Fruit fly (Drosophila melanogaster) whole organism, wandering third instar larva: ENCODE measurements around the gene CG14269.
A peak's percentile ranks its signal among the peaks of the same experiment; 100 is the strongest.

Source experiments
- Abd-B ChIP-seq: fragments of >200 bp; optimal IDR thresholded peaks from 2 replicates; lab custom pipeline; 2017; ENCODE audit warnings: missing biosample characterization, missing genetic modification characterization
- CG32264 ChIP-seq: fragments of 200-800 bp; sonication (Bioruptor generic); optimal IDR thresholded peaks from 2 replicates; lab custom pipeline; 2016; ENCODE audit warnings: missing biosample characterization, missing genetic modification characterization
- CG9705 ChIP-seq: fragments of 200-800 bp; sonication (Bioruptor generic); optimal IDR thresholded peaks from 2 replicates; lab custom pipeline; 2018; ENCODE audit warnings: missing biosample characterization, mild to moderate bottlenecking, missing genetic modification characterization
- CrebA ChIP-seq: fragments of 200-800 bp; sonication (Bioruptor generic); optimal IDR thresholded peaks from 2 replicates; lab custom pipeline; 2016; ENCODE audit warnings: missing biosample characterization, mild to moderate bottlenecking, missing genetic modification characterization, borderline replicate concordance
- Dfd ChIP-seq: fragments of >200 bp; optimal IDR thresholded peaks from 2 replicates; lab custom pipeline; 2017; ENCODE audit warnings: missing biosample characterization, missing genetic modification characterization
- Dif ChIP-seq: fragments of 200-275, 200-300 bp; sonication (Bioruptor generic); optimal IDR thresholded peaks from 2 replicates; lab custom pipeline; 2018; ENCODE audit warnings: missing biosample characterization, missing genetic modification characterization; ENCODE audit not compliant: partially characterized antibody
- GATAd ChIP-seq: sonication (Bioruptor generic); optimal IDR thresholded peaks from 2 replicates; lab custom pipeline; 2016; ENCODE audit warnings: missing biosample characterization, missing genetic modification characterization
- HLH106 ChIP-seq: fragments of 200-800 bp; optimal IDR thresholded peaks from 3 replicates; lab custom pipeline; 2019; ENCODE audit warnings: missing biosample characterization, mild to moderate bottlenecking, missing genetic modification characterization, moderate library complexity
- Hnf4 ChIP-seq: fragments of 200-800 bp; sonication (Bioruptor generic); optimal IDR thresholded peaks from 2 replicates; lab custom pipeline; 2016; ENCODE audit warnings: missing biosample characterization, mild to moderate bottlenecking, missing genetic modification characterization
- Hr78 ChIP-seq: fragments of >200 bp; optimal IDR thresholded peaks from 2 replicates; lab custom pipeline; 2017; ENCODE audit warnings: missing biosample characterization, missing genetic modification characterization
- Hr83 ChIP-seq: fragments of 200-300 bp; sonication (Bioruptor generic); optimal IDR thresholded peaks from 2 replicates; lab custom pipeline; 2016; ENCODE audit warnings: missing biosample characterization, mild to moderate bottlenecking, missing genetic modification characterization, moderate library complexity; ENCODE audit not compliant: poor library complexity, severe bottlenecking
- Jra ChIP-seq: sonication (Bioruptor generic); optimal IDR thresholded peaks from 2 replicates; lab custom pipeline; 2016; ENCODE audit warnings: missing biosample characterization, missing genetic modification characterization
- Mio ChIP-seq: sonication (Bioruptor generic); optimal IDR thresholded peaks from 2 replicates; lab custom pipeline; 2016; ENCODE audit warnings: missing biosample characterization, missing genetic modification characterization
- Myc ChIP-seq: fragments of >200 bp; optimal IDR thresholded peaks from 2 replicates; lab custom pipeline; 2017
- N ChIP-seq: fragments of >200 bp; optimal IDR thresholded peaks from 2 replicates; lab custom pipeline; 2018; ENCODE audit warnings: missing biosample characterization, missing external identifiers, missing genetic modification characterization
- OdsH ChIP-seq: fragments of 200-800 bp; sonication (Bioruptor generic); optimal IDR thresholded peaks from 2 replicates; lab custom pipeline; 2016; ENCODE audit warnings: missing biosample characterization, mild to moderate bottlenecking, missing genetic modification characterization
- Rel ChIP-seq, 2 experiments: fragments of 200-800 bp; sonication (Bioruptor generic) in 1 of 2; optimal IDR thresholded peaks; 2 replicates in 1 of 2; 3 replicates in 1 of 2; lab custom pipeline; 2016 to 2019; ENCODE audit warnings: mild to moderate bottlenecking in 2 of 2, missing biosample characterization in 2 of 2, missing genetic modification characterization in 2 of 2, moderate library complexity in 1 of 2
- Sp1 ChIP-seq: fragments of 200-800 bp; sonication (Bioruptor generic); optimal IDR thresholded peaks from 3 replicates; lab custom pipeline; 2019; ENCODE audit warnings: missing biosample characterization, mild to moderate bottlenecking, missing genetic modification characterization, moderate library complexity
- Vsx2 ChIP-seq: fragments of 200-300, 225-300 bp; sonication (Bioruptor generic); optimal IDR thresholded peaks from 2 replicates; lab custom pipeline; 2018; ENCODE audit warnings: missing biosample characterization, missing genetic modification characterization; ENCODE audit not compliant: partially characterized antibody
- br ChIP-seq: fragments of 200-800 bp; sonication (Bioruptor generic); optimal IDR thresholded peaks from 2 replicates; lab custom pipeline; 2016; ENCODE audit warnings: missing biosample characterization, missing genetic modification characterization
- brk ChIP-seq: fragments of 200-800 bp; sonication (Bioruptor generic); optimal IDR thresholded peaks from 2 replicates; lab custom pipeline; 2016; ENCODE audit warnings: missing biosample characterization, mild to moderate bottlenecking, missing genetic modification characterization
- dl ChIP-seq, 2 experiments: fragments of 175-275, 200-275 bp in 1 of 2; fragments of 200-275 bp in 1 of 2; sonication (Bioruptor generic); optimal IDR thresholded peaks; lab custom pipeline; 2018; ENCODE audit warnings: mild to moderate bottlenecking in 2 of 2, missing biosample characterization in 2 of 2, missing genetic modification characterization in 2 of 2, moderate library complexity in 2 of 2; ENCODE audit not compliant: partially characterized antibody in 2 of 2, insufficient read depth in 1 of 2
- dmrt93B ChIP-seq: fragments of 200-800 bp; sonication (Bioruptor generic); optimal IDR thresholded peaks from 2 replicates; lab custom pipeline; 2018; ENCODE audit warnings: missing biosample characterization, mild to moderate bottlenecking, missing genetic modification characterization
- dsf ChIP-seq: sonication (Bioruptor generic); optimal IDR thresholded peaks from 2 replicates; lab custom pipeline; 2016; ENCODE audit warnings: missing biosample characterization, missing genetic modification characterization, borderline replicate concordance
- ey ChIP-seq: fragments of 200-800 bp; sonication (Bioruptor generic); optimal IDR thresholded peaks from 2 replicates; lab custom pipeline; 2016; ENCODE audit warnings: missing biosample characterization, missing genetic modification characterization
- foxo ChIP-seq, 2 experiments: fragments of 200-800 bp; sonication (Bioruptor generic); optimal IDR thresholded peaks; 2 replicates in 1 of 2; 3 replicates in 1 of 2; lab custom pipeline; 2016 to 2017; ENCODE audit warnings: missing biosample characterization in 2 of 2, missing genetic modification characterization in 2 of 2
- fru ChIP-seq: fragments of 200-800 bp; sonication (Bioruptor generic); optimal IDR thresholded peaks from 3 replicates; lab custom pipeline; 2016; ENCODE audit warnings: missing biosample characterization, mild to moderate bottlenecking, missing genetic modification characterization
- h ChIP-seq: fragments of 200-800 bp; sonication (Bioruptor generic); optimal IDR thresholded peaks from 3 replicates; lab custom pipeline; 2016; ENCODE audit warnings: missing biosample characterization, mild to moderate bottlenecking, missing genetic modification characterization
- jim ChIP-seq: fragments of 175-275, 200-325 bp; sonication (Bioruptor generic); optimal IDR thresholded peaks from 2 replicates; lab custom pipeline; 2016; ENCODE audit warnings: missing biosample characterization, mild to moderate bottlenecking, missing genetic modification characterization
- lola ChIP-seq: fragments of >200 bp; optimal IDR thresholded peaks from 2 replicates; lab custom pipeline; 2017; ENCODE audit warnings: missing biosample characterization, missing genetic modification characterization
- pan ChIP-seq: fragments of >200 bp; optimal IDR thresholded peaks from 2 replicates; lab custom pipeline; 2017
- psq ChIP-seq: fragments of 200-800 bp; sonication (Bioruptor generic); optimal IDR thresholded peaks from 3 replicates; lab custom pipeline; 2017; ENCODE audit warnings: missing biosample characterization, mild to moderate bottlenecking, missing genetic modification characterization, moderate library complexity
- rgr ChIP-seq: fragments of 200-800 bp; sonication (Bioruptor generic); optimal IDR thresholded peaks from 3 replicates; lab custom pipeline; 2016; ENCODE audit warnings: missing biosample characterization, mild to moderate bottlenecking, missing genetic modification characterization
- sage ChIP-seq: fragments of 200-800 bp; sonication (Bioruptor generic); optimal IDR thresholded peaks from 2 replicates; lab custom pipeline; 2016; ENCODE audit warnings: missing biosample characterization, mild to moderate bottlenecking, missing genetic modification characterization
- sv ChIP-seq: fragments of 200-800 bp; sonication (Bioruptor generic); optimal IDR thresholded peaks from 3 replicates; lab custom pipeline; 2016; ENCODE audit warnings: missing biosample characterization, missing genetic modification characterization
- usp ChIP-seq: fragments of >200 bp; optimal IDR thresholded peaks from 2 replicates; lab custom pipeline; 2017; ENCODE audit warnings: missing biosample characterization, missing genetic modification characterization
- woc ChIP-seq: sonication (Bioruptor generic); optimal IDR thresholded peaks from 2 replicates; lab custom pipeline; 2016; ENCODE audit warnings: missing biosample characterization, mild to moderate bottlenecking, missing genetic modification characterization

Gene CG14269

dm6 chrX:3481034-3481433 is 45.4 kb upstream of the CG14269 start:
- TF ChIP-seq dsf (GFP tag; lab: Kevin White, UChicago), result no peak
- peak; percentile 60 for TF ChIP-seq Myc (lab: Kevin White, UChicago)
- no peak for TF ChIP-seq CrebA (GFP tag; lab: Kevin White, UChicago)

dm6 chrX:3476009-3476408 is 40.4 kb upstream of the CG14269 start:
- peak; percentile 23 for TF ChIP-seq sage (GFP tag; lab: Kevin White, UChicago)
- no peak for TF ChIP-seq sv (GFP tag; lab: Kevin White, UChicago)
- TF ChIP-seq h (GFP tag; lab: Kevin White, UChicago), result peak; percentile 69
- TF ChIP-seq Mio (GFP tag; lab: Kevin White, UChicago), result no peak
- no peak for TF ChIP-seq CG9705 (GFP tag; lab: Kevin White, UChicago)
- no peak for TF ChIP-seq usp
- TF ChIP-seq br (GFP tag; lab: Kevin White, UChicago), result peak; percentile 31
- TF ChIP-seq psq (GFP tag; lab: Kevin White, UChicago), result peak; percentile 25
- no peak for TF ChIP-seq jim (GFP tag; lab: Kevin White, UChicago)
- TF ChIP-seq ey (GFP tag; lab: Kevin White, UChicago), result peak; percentile 49
- no peak for TF ChIP-seq Myc (lab: Kevin White, UChicago)
- no peak for TF ChIP-seq Jra (GFP tag; lab: Kevin White, UChicago)
- peak; percentile 31 for TF ChIP-seq woc (GFP tag; lab: Kevin White, UChicago)
- TF ChIP-seq brk (GFP tag; lab: Kevin White, UChicago), result no peak
- TF ChIP-seq Hr83, result no peak
- no peak for TF ChIP-seq lola (GFP tag; lab: Kevin White, UChicago)
- TF ChIP-seq Hnf4 (GFP tag; lab: Kevin White, UChicago), result peak; percentile 56
- peak; percentile 22 for TF ChIP-seq dmrt93B (GFP tag; lab: Kevin White, UChicago)
- TF ChIP-seq fru, result peak; percentile 57
- TF ChIP-seq GATAd (GFP tag; lab: Kevin White, UChicago), result no peak
- peak; percentile 55 for TF ChIP-seq rgr (GFP tag; lab: Kevin White, UChicago)
- peak; percentile 49 for TF ChIP-seq HLH106 (tag; lab: Kevin White, UChicago)
- TF ChIP-seq OdsH, result peak; percentile 27
- peak in 1 of 2 experiments; percentile 69 for TF ChIP-seq foxo (GFP tag; optimal IDR thresholded peaks at IDR 0.05; lab: Kevin White, UChicago)
- peak; percentile 63 for TF ChIP-seq Sp1 (GFP tag; lab: Kevin White, UChicago)

DNA sequence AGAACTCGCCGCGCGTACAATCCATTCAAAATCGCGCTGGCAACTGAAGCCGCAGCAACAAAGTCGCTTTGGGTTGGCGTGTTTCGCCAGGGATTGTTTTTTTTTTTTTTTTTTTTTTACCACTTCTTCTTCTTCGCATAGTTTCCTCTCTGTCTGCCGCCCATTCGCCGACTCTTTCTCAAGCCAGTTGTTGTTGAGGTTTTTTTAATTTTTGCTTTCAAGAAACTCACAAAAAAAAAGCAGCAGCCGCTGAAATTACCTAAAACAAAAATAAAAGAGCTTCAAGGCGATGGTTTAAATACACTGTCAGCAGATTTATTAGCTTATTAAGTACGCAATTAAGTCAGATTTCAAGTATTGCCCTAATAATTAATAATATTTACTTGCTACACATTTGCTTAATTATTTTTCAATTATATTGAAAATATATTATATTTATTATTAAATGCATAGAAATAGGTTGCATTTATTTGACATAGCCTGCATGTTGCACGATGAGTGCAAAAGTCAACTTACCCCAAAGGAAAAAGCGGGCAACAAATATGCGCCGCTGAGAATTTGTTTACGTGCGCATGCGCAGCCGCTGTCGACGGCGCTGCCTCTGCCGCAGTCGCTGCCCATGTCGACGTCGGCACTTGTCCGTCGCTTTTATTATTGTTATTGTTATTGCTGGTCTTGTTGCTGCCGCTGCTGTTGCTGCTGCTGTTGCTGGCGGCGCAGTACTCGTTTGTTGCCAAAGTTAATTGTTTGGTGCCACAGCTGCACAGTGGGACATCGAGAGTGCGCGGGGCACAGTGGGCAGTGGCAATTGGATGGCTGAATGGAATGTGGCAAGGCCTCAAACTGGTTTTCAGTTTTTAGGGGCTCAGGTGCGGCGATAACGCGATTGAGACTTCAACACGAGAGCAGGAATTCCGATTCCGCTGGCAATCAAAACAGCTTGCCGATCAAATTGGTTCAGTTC is 39.2 kb upstream of the CG14269 start, which contains the start of gene CG12206:
Gene CG12206, minus strand, starts transcription at position 49 of the 964 bp plus-strand sequence.
- peak in 1 of 2 experiments; percentile 60 for TF ChIP-seq foxo (GFP tag; optimal IDR thresholded peaks at IDR 0.05; lab: Kevin White, UChicago)
- no peak for TF ChIP-seq pan (lab: Kevin White, UChicago)
- TF ChIP-seq psq (GFP tag; lab: Kevin White, UChicago), result peak; percentile 61
- TF ChIP-seq Abd-B, result no peak
- no peak for TF ChIP-seq usp
- TF ChIP-seq jim (GFP tag; lab: Kevin White, UChicago), result peak; percentile 60
- TF ChIP-seq Hnf4 (GFP tag; lab: Kevin White, UChicago), result no peak
- TF ChIP-seq HLH106 (tag; lab: Kevin White, UChicago), result peak; percentile 87
- no peak for TF ChIP-seq CG32264
- TF ChIP-seq Dfd (GFP tag; lab: Kevin White, UChicago), result peak; percentile 47
- TF ChIP-seq Vsx2 (GFP tag; lab: Kevin White, UChicago), result no peak
- peak; percentile 89 for TF ChIP-seq Sp1 (GFP tag; lab: Kevin White, UChicago)
- TF ChIP-seq N, result no peak
- no peak for TF ChIP-seq sv (GFP tag; lab: Kevin White, UChicago)
- TF ChIP-seq lola (GFP tag; lab: Kevin White, UChicago), result no peak
- TF ChIP-seq Hr78, result no peak
- peak; percentile 38 for TF ChIP-seq h (GFP tag; lab: Kevin White, UChicago)
- peak; percentile 56 for TF ChIP-seq CG9705 (GFP tag; lab: Kevin White, UChicago)
- peak; percentile 49 for TF ChIP-seq rgr (GFP tag; lab: Kevin White, UChicago)
- TF ChIP-seq Hr83, result no peak
- TF ChIP-seq dmrt93B (GFP tag; lab: Kevin White, UChicago), result peak; percentile 61
- TF ChIP-seq woc (GFP tag; lab: Kevin White, UChicago), result peak; percentile 65
- no peak for TF ChIP-seq dsf (GFP tag; lab: Kevin White, UChicago)
- TF ChIP-seq Mio (GFP tag; lab: Kevin White, UChicago), result no peak
- no peak for TF ChIP-seq Rel (GFP tag; optimal IDR thresholded peaks at IDR 0.05; lab: Kevin White, UChicago)
- peak; percentile 49 for TF ChIP-seq Rel (tag; optimal IDR thresholded peaks at IDR 0.05; lab: Kevin White, UChicago)
- TF ChIP-seq Dif (GFP tag; lab: Kevin White, UChicago), result peak; percentile 70
- no peak for TF ChIP-seq ey (GFP tag; lab: Kevin White, UChicago)
- TF ChIP-seq fru, result peak; percentile 35
- no peak for TF ChIP-seq Myc (lab: Kevin White, UChicago)
- TF ChIP-seq CrebA (GFP tag; lab: Kevin White, UChicago), result no peak
- no peak for TF ChIP-seq dl (GFP tag; optimal IDR thresholded peaks at IDR 0.05; lab: Kevin White, UChicago; ENCODE audit: insufficient read depth in 1 of 2, partially characterized antibody in 2 of 2)
- no peak for TF ChIP-seq brk (GFP tag; lab: Kevin White, UChicago)
